Fruit fly (Drosophila melanogaster) whole organism, embryonic: ENCODE data around the gene Atg5.

ENCODE experiments used
- Bdp1 ChIP-seq: fragments of 200-800 bp; sonication (Bioruptor generic); optimal IDR thresholded peaks from 3 replicates; lab custom pipeline; 2016; ENCODE audit warnings: missing biosample characterization, missing genetic modification characterization
- Blimp-1 ChIP-seq: fragments of 200-800 bp; sonication (Bioruptor generic); optimal IDR thresholded peaks from 3 replicates; lab custom pipeline; 2018; ENCODE audit warnings: missing biosample characterization, missing genetic modification characterization, mild to moderate bottlenecking, moderate library complexity, missing genetic modification reagents
- CG10366 ChIP-seq: fragments of 200-800 bp; sonication (Bioruptor generic); IDR thresholded peaks from 2 replicates; pipeline ENCODE4 v1.3.6; 2022; ENCODE audit warnings: missing biosample characterization, missing genetic modification characterization
- CG11504 ChIP-seq: fragments of 200-800 bp; sonication (Bioruptor generic); optimal IDR thresholded peaks from 3 replicates; lab custom pipeline; 2019; ENCODE audit warnings: missing biosample characterization, mild to moderate bottlenecking, missing genetic modification characterization, moderate library complexity
- CG13287 ChIP-seq: fragments of 200-800 bp; sonication (Bioruptor generic); IDR thresholded peaks from 2 replicates; pipeline ENCODE4 v1.3.6; 2022; ENCODE audit warnings: missing biosample characterization, missing genetic modification characterization; ENCODE audit not compliant: partially characterized antibody
- CG14710 ChIP-seq: fragments of 200-800 bp; sonication (Bioruptor generic); optimal IDR thresholded peaks from 3 replicates; lab custom pipeline; 2019; ENCODE audit warnings: missing biosample characterization, mild to moderate bottlenecking, missing genetic modification characterization, moderate library complexity
- CG1603 ChIP-seq: fragments of 200-800 bp; sonication (Bioruptor generic); optimal IDR thresholded peaks from 2 replicates; lab custom pipeline; 2019; ENCODE audit warnings: missing biosample characterization, mild to moderate bottlenecking, missing genetic modification characterization, moderate library complexity
- CG18476 ChIP-seq: fragments of 200-800 bp; sonication (Bioruptor generic); optimal IDR thresholded peaks from 2 replicates; lab custom pipeline; 2016; ENCODE audit warnings: missing biosample characterization, mild to moderate bottlenecking, missing genetic modification characterization
- CG18619 ChIP-seq: fragments of 200-800 bp; sonication (Bioruptor generic); optimal IDR thresholded peaks from 3 replicates; lab custom pipeline; 2017; ENCODE audit warnings: missing biosample characterization, mild to moderate bottlenecking, missing genetic modification characterization
- CG2889 ChIP-seq: fragments of 200-800 bp; sonication (Bioruptor generic); IDR thresholded peaks from 3 replicates; pipeline ENCODE4 v1.3.6; 2022; ENCODE audit warnings: missing biosample characterization, missing genetic modification characterization
- CG3726 ChIP-seq: fragments of 200-800 bp; sonication (Bioruptor generic); IDR thresholded peaks from 3 replicates; pipeline ENCODE4, ENCODE4 v1.3.6; 2022; ENCODE audit warnings: missing biosample characterization, missing genetic modification characterization
- CG43689 ChIP-seq: fragments of 200-800 bp; sonication (Bioruptor generic); IDR thresholded peaks from 2 replicates; pipeline ENCODE4 v1.3.6; 2022; ENCODE audit warnings: missing biosample characterization, missing genetic modification characterization
- CG4707 ChIP-seq: fragments of 200-800 bp; sonication (Bioruptor generic); optimal IDR thresholded peaks from 2 replicates; lab custom pipeline; 2018; ENCODE audit warnings: missing biosample characterization, mild to moderate bottlenecking, missing genetic modification characterization, moderate library complexity
- CG6791 ChIP-seq: fragments of 200-800 bp; sonication (Bioruptor generic); IDR thresholded peaks from 3 replicates; pipeline ENCODE4 v1.3.6; 2022; ENCODE audit warnings: missing biosample characterization, missing genetic modification characterization; ENCODE audit not compliant: partially characterized antibody
- CG7963 ChIP-seq: fragments of 200-800 bp; sonication (Bioruptor generic); IDR thresholded peaks from 3 replicates; pipeline ENCODE4 v1.3.6; 2022; ENCODE audit warnings: missing biosample characterization, missing genetic modification characterization; ENCODE audit not compliant: partially characterized antibody
- CG8290 ChIP-seq, 3 experiments: fragments of 200-800 bp; sonication (Bioruptor generic); optimal IDR thresholded peaks; 2 replicates each; lab custom pipeline; 2016 to 2019; ENCODE audit warnings: missing biosample characterization in 3 of 3, missing genetic modification characterization in 3 of 3, mild to moderate bottlenecking in 2 of 3, moderate library complexity in 1 of 3
- CkIIα-i1 ChIP-seq: fragments of 200-800 bp; sonication (Bioruptor generic); IDR thresholded peaks from 2 replicates; pipeline ENCODE4 v1.3.6; 2022; ENCODE audit warnings: missing biosample characterization, missing genetic modification characterization
- D19A ChIP-seq: fragments of 200-800 bp; optimal IDR thresholded peaks from 3 replicates; lab custom pipeline; 2019; ENCODE audit warnings: missing biosample characterization, mild to moderate bottlenecking, missing genetic modification characterization, moderate library complexity
- D19B ChIP-seq: fragments of 200-800 bp; sonication (Bioruptor generic); optimal IDR thresholded peaks from 2 replicates; lab custom pipeline; 2017; ENCODE audit warnings: missing biosample characterization, mild to moderate bottlenecking, missing genetic modification characterization
- Doc2 ChIP-seq: fragments of 200-800 bp; sonication (Bioruptor generic); IDR thresholded peaks from 2 replicates; pipeline ENCODE4 v1.3.6; 2022; ENCODE audit warnings: missing biosample characterization, missing genetic modification characterization
- GATAe ChIP-seq: fragments of 200-800 bp; sonication (Bioruptor generic); conservative IDR thresholded peaks from 2 replicates; pipeline ENCODE4 v1.3.6; 2022; ENCODE audit warnings: missing biosample characterization, missing genetic modification characterization
- Hand ChIP-seq: fragments of 200-800 bp; sonication (Bioruptor generic); optimal IDR thresholded peaks from 2 replicates; lab custom pipeline; 2017; ENCODE audit warnings: mild to moderate bottlenecking, missing biosample characterization, missing genetic modification reagents, missing genetic modification characterization
- Lhr ChIP-seq: fragments of 200-800 bp; sonication (Bioruptor generic); optimal IDR thresholded peaks from 3 replicates; lab custom pipeline; 2017; ENCODE audit warnings: mild to moderate bottlenecking, missing biosample characterization, missing genetic modification reagents, missing genetic modification characterization
- Mes4 ChIP-seq: fragments of 200-800 bp; sonication (Bioruptor generic); optimal IDR thresholded peaks from 2 replicates; lab custom pipeline; 2016; ENCODE audit warnings: missing biosample characterization, missing genetic modification characterization
- Ptx1 ChIP-seq: fragments of 200-800 bp; sonication (Bioruptor generic); IDR thresholded peaks from 2 replicates; pipeline ENCODE4 v1.3.6; 2022; ENCODE audit warnings: missing biosample characterization, missing genetic modification characterization
- Sox100B ChIP-seq: fragments of 200-800 bp; sonication (Bioruptor generic); optimal IDR thresholded peaks from 3 replicates; lab custom pipeline; 2018; ENCODE audit warnings: missing biosample characterization, mild to moderate bottlenecking, missing genetic modification characterization
- TFAM ChIP-seq: fragments of 200-800 bp; sonication (Bioruptor generic); optimal IDR thresholded peaks from 2 replicates; lab custom pipeline; 2017; ENCODE audit warnings: missing biosample characterization, missing genetic modification characterization, inconsistent platforms
- bab2 ChIP-seq: fragments of 200-800 bp; sonication (Bioruptor generic); optimal IDR thresholded peaks from 2 replicates; lab custom pipeline; 2016; ENCODE audit warnings: missing biosample characterization, missing genetic modification characterization
- bigmax ChIP-seq: fragments of 200-800 bp; sonication (Bioruptor generic); optimal IDR thresholded peaks from 2 replicates; lab custom pipeline; 2018; ENCODE audit warnings: missing biosample characterization, mild to moderate bottlenecking, missing genetic modification characterization
- chm ChIP-seq: fragments of 200-800 bp; sonication (Bioruptor generic); IDR thresholded peaks from 2 replicates; pipeline ENCODE4 v1.3.6; 2022; ENCODE audit warnings: missing biosample characterization, missing genetic modification characterization
- croc ChIP-seq: fragments of 200-800 bp; sonication (Bioruptor generic); conservative IDR thresholded peaks from 3 replicates; pipeline ENCODE4 v1.3.6; 2022; ENCODE audit warnings: missing biosample characterization, missing genetic modification characterization
- dysf ChIP-seq: fragments of 200-800 bp; sonication (Bioruptor generic); IDR thresholded peaks from 3 replicates; pipeline ENCODE4 v1.3.6; 2022; ENCODE audit warnings: missing biosample characterization, missing genetic modification characterization
- emc ChIP-seq: fragments of 200-800 bp; sonication (Bioruptor generic); optimal IDR thresholded peaks from 2 replicates; lab custom pipeline; 2016; ENCODE audit warnings: missing biosample characterization, missing genetic modification characterization
- esg ChIP-seq: fragments of 200-800 bp; sonication (Bioruptor generic); conservative IDR thresholded peaks from 2 replicates; pipeline ENCODE4 v1.3.6; 2022; ENCODE audit warnings: missing biosample characterization, missing genetic modification characterization
- exex ChIP-seq: fragments of 200-800 bp; sonication (Bioruptor generic); optimal IDR thresholded peaks from 4 replicates; lab custom pipeline; 2018; ENCODE audit warnings: missing biosample characterization, mild to moderate bottlenecking, missing genetic modification characterization, moderate library complexity
- gcm2 ChIP-seq: fragments of 200-800 bp; sonication (Bioruptor generic); optimal IDR thresholded peaks from 2 replicates; lab custom pipeline; 2016; ENCODE audit warnings: missing biosample characterization, missing genetic modification characterization
- gsb-n ChIP-seq: fragments of 200-800 bp; sonication (Bioruptor generic); optimal IDR thresholded peaks from 3 replicates; lab custom pipeline; 2018; ENCODE audit warnings: missing biosample characterization, mild to moderate bottlenecking, missing genetic modification characterization
- hth ChIP-seq: fragments of >200 bp; optimal IDR thresholded peaks from 2 replicates; lab custom pipeline; 2017; ENCODE audit warnings: inconsistent platforms
- inv ChIP-seq: fragments of 200-800 bp; sonication (Bioruptor generic); IDR thresholded peaks from 2 replicates; pipeline ENCODE4 v1.3.6; 2022; ENCODE audit warnings: missing biosample characterization, missing genetic modification characterization; ENCODE audit not compliant: partially characterized antibody
- jing ChIP-seq: fragments of 200-800 bp; sonication (Bioruptor generic); optimal IDR thresholded peaks from 2 replicates; lab custom pipeline; 2018; ENCODE audit warnings: missing biosample characterization, mild to moderate bottlenecking, missing genetic modification characterization
- mirr ChIP-seq: fragments of 200-800 bp; sonication (Bioruptor generic); optimal IDR thresholded peaks from 3 replicates; lab custom pipeline; 2018; ENCODE audit warnings: missing biosample characterization, mild to moderate bottlenecking, missing genetic modification characterization
- nom ChIP-seq: fragments of 200-800 bp; sonication (Bioruptor generic); optimal IDR thresholded peaks from 2 replicates; lab custom pipeline; 2017; ENCODE audit warnings: missing biosample characterization, missing genetic modification characterization, mild to moderate bottlenecking, moderate library complexity, missing genetic modification reagents
- repo ChIP-seq: fragments of 200-800 bp; sonication (Bioruptor generic); optimal IDR thresholded peaks from 2 replicates; lab custom pipeline; 2016; ENCODE audit warnings: missing biosample characterization, missing genetic modification characterization
- sna ChIP-seq: fragments of 200-800 bp; sonication (Bioruptor generic); IDR thresholded peaks from 2 replicates; pipeline ENCODE4 v1.3.6; 2022; ENCODE audit warnings: missing biosample characterization, missing genetic modification characterization; ENCODE audit not compliant: partially characterized antibody
- tup ChIP-seq: fragments of 200-800 bp; sonication (Bioruptor generic); optimal IDR thresholded peaks from 2 replicates; lab custom pipeline; 2016; ENCODE audit warnings: missing biosample characterization, mild to moderate bottlenecking, missing genetic modification characterization, moderate library complexity
- tx ChIP-seq: fragments of 200-800 bp; sonication (Bioruptor generic); optimal IDR thresholded peaks from 2 replicates; lab custom pipeline; 2016; ENCODE audit warnings: missing biosample characterization, missing genetic modification characterization
- unc-4 ChIP-seq: fragments of 200-800 bp; sonication (Bioruptor generic); IDR thresholded peaks from 2 replicates; pipeline ENCODE4 v1.3.6; 2022; ENCODE audit warnings: missing biosample characterization, missing genetic modification characterization; ENCODE audit not compliant: partially characterized antibody

The Atg5 gene

DNA sequence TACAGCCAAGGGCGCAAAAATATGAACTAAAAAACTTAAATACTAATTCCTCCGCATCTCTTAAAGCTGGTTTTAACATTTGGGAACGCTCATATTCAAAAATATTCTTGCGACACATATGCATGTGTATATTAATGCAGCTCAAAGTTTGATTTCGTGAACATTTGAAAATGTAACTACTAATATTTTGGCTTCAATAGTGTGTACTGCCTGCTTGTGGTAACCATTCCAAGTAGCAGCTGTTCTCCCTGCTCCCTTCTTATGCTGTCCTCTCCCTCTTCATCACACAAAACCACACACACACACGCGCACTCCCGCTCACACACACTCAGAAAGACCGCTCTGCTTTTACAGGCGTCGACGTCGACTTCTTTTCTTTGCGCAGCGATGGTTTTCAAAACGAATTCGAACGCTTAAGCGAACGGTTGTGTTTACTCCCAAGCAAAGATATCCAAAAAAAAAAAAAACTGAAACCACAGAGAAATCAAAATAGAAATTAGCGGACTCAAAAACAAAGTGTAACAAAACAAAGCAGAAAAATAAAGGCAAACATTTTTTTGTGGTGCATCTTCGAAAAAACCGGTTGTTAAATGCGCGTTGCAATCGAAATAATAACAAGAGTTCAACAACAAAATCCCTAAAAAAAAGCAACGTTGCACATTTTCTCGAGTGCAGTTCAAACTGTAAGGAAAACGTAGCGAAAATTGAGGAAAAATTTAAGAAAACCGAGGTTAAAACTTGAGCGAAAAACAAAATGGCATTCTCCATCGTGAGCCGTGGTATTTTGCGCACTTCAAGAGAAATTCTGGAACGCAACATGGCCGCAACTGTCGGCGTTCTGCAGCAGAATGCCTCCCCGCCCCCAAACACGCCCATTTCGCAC, 13.6 kb upstream of the Atg5 start, which contains the start of gene CBP (continued):
- TF ChIP-seq CkIIα-i1 = 0 out of 2 replicates have a peak, but pooled peaks have one; percentile 53
- peak; percentile 97 for TF ChIP-seq croc (GFP tag; lab: Robert Waterston, UW)
- TF ChIP-seq gcm2 (GFP tag; lab: Kevin White, UChicago) = peak; percentile 93
- peak; percentile 95 for TF ChIP-seq CG10366
- TF ChIP-seq Hand = peak; percentile 95
- peak; percentile 95 for TF ChIP-seq CG3726 (GFP tag; lab: Robert Waterston, UW)
- peak; percentile 98 for TF ChIP-seq Sox100B (GFP tag; lab: Kevin White, UChicago)
- TF ChIP-seq TFAM (GFP tag; lab: Kevin White, UChicago) = peak; percentile 90
- peak; percentile 79 for TF ChIP-seq bigmax (GFP tag; lab: Kevin White, UChicago)
- peak; percentile 29; the same call in 1 of the 2 replicates for TF ChIP-seq Doc2
- TF ChIP-seq bab2 (GFP tag; lab: Kevin White, UChicago) = peak; percentile 96
- peak; percentile 95 for TF ChIP-seq esg
- TF ChIP-seq jing (GFP tag; lab: Kevin White, UChicago) = peak; percentile 97
- TF ChIP-seq repo (GFP tag; lab: Kevin White, UChicago) = peak; percentile 96
- peak; percentile 98 for TF ChIP-seq Mes4 (GFP tag; lab: Kevin White, UChicago)
- no peak for TF ChIP-seq CG7963 (GFP tag; lab: Robert Waterston, UW)
- peak; percentile 91 for TF ChIP-seq CG2889 (GFP tag; lab: Robert Waterston, UW)
- peak; percentile 86 for TF ChIP-seq D19B (GFP tag; lab: Kevin White, UChicago)
- TF ChIP-seq CG43689 = peak; percentile 92
- TF ChIP-seq chm (GFP tag; lab: Robert Waterston, UW) = peak; percentile 96
- peak; percentile 92 for TF ChIP-seq mirr (GFP tag; lab: Kevin White, UChicago)
- peak; percentile 97 for TF ChIP-seq CG8290 (GFP tag; optimal IDR thresholded peaks at IDR 0.05; lab: Kevin White, UChicago)
- TF ChIP-seq CG8290 (tag; optimal IDR thresholded peaks at IDR 0.05; lab: Kevin White, UChicago) = peak; percentile 94 to 98
- no peak for TF ChIP-seq hth (lab: Kevin White, UChicago)
- peak; percentile 97 for TF ChIP-seq Lhr (GFP tag; lab: Kevin White, UChicago)
- 0 out of 3 replicates have a peak, but pooled peaks have one; percentile 16 for TF ChIP-seq CG6791 (GFP tag; lab: Robert Waterston, UW)
- TF ChIP-seq emc (GFP tag; lab: Kevin White, UChicago) = peak; percentile 92
- peak; percentile 78 for TF ChIP-seq exex (tag; lab: Kevin White, UChicago)
- TF ChIP-seq CG18476 (GFP tag; lab: Kevin White, UChicago) = peak; percentile 97
- peak; percentile 97 for TF ChIP-seq Blimp-1 (GFP tag; lab: Kevin White, UChicago)
- peak; percentile 98 for TF ChIP-seq CG11504 (tag; lab: Kevin White, UChicago)
- peak; percentile 57 for TF ChIP-seq GATAe (GFP tag; lab: Robert Waterston, UW)
- 0 out of 2 replicates have a peak, but pooled peaks have one; percentile 16 for TF ChIP-seq unc-4 (GFP tag; lab: Robert Waterston, UW)
- peak; percentile 96 for TF ChIP-seq tx
- TF ChIP-seq Ptx1 (GFP tag; lab: Robert Waterston, UW) = peak; percentile 97
- peak; percentile 93 for TF ChIP-seq Bdp1 (GFP tag; lab: Kevin White, UChicago)
- peak; percentile 97 for TF ChIP-seq D19A
- TF ChIP-seq dysf (GFP tag; lab: Robert Waterston, UW) = peak; percentile 97
- no peak for TF ChIP-seq CG13287 (GFP tag; lab: Robert Waterston, UW)
- peak; percentile 99 for TF ChIP-seq gsb-n (tag; lab: Kevin White, UChicago)
- TF ChIP-seq nom (GFP tag; lab: Kevin White, UChicago) = peak; percentile 92
- TF ChIP-seq CG14710 = peak; percentile 98
- TF ChIP-seq inv (GFP tag; lab: Robert Waterston, UW) = no peak
- TF ChIP-seq tup (GFP tag; lab: Kevin White, UChicago) = peak; percentile 94
- no peak for TF ChIP-seq sna
- TF ChIP-seq CG4707 = peak; percentile 97
- peak; percentile 98 for TF ChIP-seq CG1603 (tag; lab: Kevin White, UChicago)
- TF ChIP-seq CG18619 (GFP tag; lab: Kevin White, UChicago) = peak; percentile 97
